Worm (Caenorhabditis elegans) whole organism, L1 larva: Measurements from ENCODE around the gene R10D12.1.

Experiments used
- C04F5.9 ChIP-seq: sonication (generic microtip); optimal IDR thresholded peaks from 2 replicates; lab custom pipeline; 2016; ENCODE audit warnings: missing genetic modification characterization, missing compliant biosample characterization
- C16A3.4 ChIP-seq: fragments of 150-350 bp; optimal IDR thresholded peaks from 2 replicates; lab custom pipeline; 2014; ENCODE audit warnings: missing biosample characterization, missing genetic modification characterization
- F16B12.6 ChIP-seq: fragments of 150-350 bp; optimal IDR thresholded peaks from 2 replicates; lab custom pipeline; 2014; ENCODE audit warnings: missing biosample characterization, missing genetic modification characterization
- Y116A8C.19 ChIP-seq: sonication (generic microtip); optimal IDR thresholded peaks from 2 replicates; lab custom pipeline; 2016; ENCODE audit warnings: missing compliant biosample characterization, missing genetic modification characterization, borderline replicate concordance
- ama-1 ChIP-seq: fragments of 150-350 bp; optimal IDR thresholded peaks from 2 replicates; lab custom pipeline; 2014
- blmp-1 ChIP-seq: fragments of 150-350 bp; optimal IDR thresholded peaks from 2 replicates; lab custom pipeline; 2014; ENCODE audit warnings: missing biosample characterization, missing genetic modification characterization
- ceh-88 ChIP-seq: fragments of 200-800 bp; sonication (Bioruptor generic); IDR thresholded peaks from 2 replicates; pipeline ENCODE4 v1.3.6; 2022; ENCODE audit warnings: missing genetic modification characterization, missing compliant biosample characterization
- ces-1 ChIP-seq: fragments of 150-350 bp; optimal IDR thresholded peaks from 2 replicates; lab custom pipeline; 2014; ENCODE audit warnings: missing biosample characterization, missing genetic modification reagents, missing genetic modification characterization
- efl-1 ChIP-seq, 4 experiments: fragments of 150-350 bp; optimal IDR thresholded peaks in 3 of 4; peaks in 1 of 4; 1 replicate in 1 of 4; 2 replicates in 3 of 4; lab custom pipeline; 2014; ENCODE audit warnings: missing biosample characterization in 2 of 4, missing genetic modification characterization in 2 of 4, missing genetic modification reagents in 2 of 4
- egl-13 ChIP-seq: sonication (generic microtip); optimal IDR thresholded peaks from 2 replicates; lab custom pipeline; 2016; ENCODE audit warnings: missing genotype, missing genetic modification reagents, missing genetic modification characterization, missing compliant biosample characterization
- egl-27 ChIP-seq, 2 experiments: fragments of 150-350 bp in 1 of 2; sonication (generic microtip); optimal IDR thresholded peaks; 3 replicates each; lab custom pipeline; 2017 to 2018; ENCODE audit warnings: missing biosample characterization in 2 of 2, missing genetic modification characterization in 2 of 2, missing genetic modification reagents in 2 of 2
- elt-3 ChIP-seq, 6 experiments: fragments of 150-350 bp in 1 of 6; sonication (generic microtip); optimal IDR thresholded peaks; 2 replicates each; lab custom pipeline; 2017 to 2018; ENCODE audit warnings: missing biosample characterization in 6 of 6, missing genetic modification characterization in 6 of 6, inconsistent platforms in 1 of 6
- ets-5 ChIP-seq: fragments of 200-800 bp; sonication (Bioruptor generic); IDR thresholded peaks from 2 replicates; pipeline ENCODE4 v1.3.6; 2022; ENCODE audit warnings: missing genetic modification characterization, missing compliant biosample characterization
- fkh-10 ChIP-seq: sonication (generic microtip); optimal IDR thresholded peaks from 2 replicates; lab custom pipeline; 2017; ENCODE audit warnings: missing biosample characterization, missing genetic modification reagents, missing genetic modification characterization
- fkh-4 ChIP-seq: sonication (generic microtip); optimal IDR thresholded peaks from 2 replicates; lab custom pipeline; 2016; ENCODE audit warnings: missing compliant biosample characterization, missing genetic modification characterization, borderline replicate concordance
- hlh-4 ChIP-seq: sonication (generic microtip); optimal IDR thresholded peaks from 2 replicates; lab custom pipeline; 2016; ENCODE audit warnings: mild to moderate bottlenecking, missing genetic modification characterization, missing compliant biosample characterization
- isw-1 ChIP-seq: fragments of 200-800 bp; sonication (Bioruptor generic); IDR thresholded peaks from 2 replicates; pipeline ENCODE4 v1.3.6; 2022; ENCODE audit warnings: missing genetic modification characterization, missing compliant biosample characterization
- lin-39 ChIP-seq: fragments of 150-350 bp; optimal IDR thresholded peaks from 2 replicates; lab custom pipeline; 2014; ENCODE audit warnings: missing biosample characterization, missing genetic modification reagents, missing genetic modification characterization
- lsy-2 ChIP-seq, 2 experiments: fragments of 150-350 bp; optimal IDR thresholded peaks; 2 replicates each; lab custom pipeline; 2014; ENCODE audit warnings: missing biosample characterization in 2 of 2, missing genetic modification characterization in 2 of 2
- mdl-1 ChIP-seq, 2 experiments: fragments of 150-350 bp; optimal IDR thresholded peaks; 2 replicates each; lab custom pipeline; 2014 to 2017; ENCODE audit warnings: missing biosample characterization in 2 of 2, missing genetic modification characterization in 2 of 2, inconsistent platforms in 1 of 2
- mep-1 ChIP-seq: fragments of 150-350 bp; optimal IDR thresholded peaks from 2 replicates; lab custom pipeline; 2014; ENCODE audit warnings: missing biosample characterization, missing genetic modification characterization
- nhr-19 ChIP-seq: fragments of 200-800 bp; sonication (Bioruptor generic); conservative IDR thresholded peaks from 2 replicates; pipeline ENCODE4 v1.3.6; 2022; ENCODE audit warnings: missing genetic modification characterization, missing compliant biosample characterization
- nhr-20 ChIP-seq: sonication (generic microtip); optimal IDR thresholded peaks from 2 replicates; lab custom pipeline; 2016; ENCODE audit warnings: mild to moderate bottlenecking, missing genetic modification characterization, missing compliant biosample characterization
- nhr-237 ChIP-seq: fragments of 150-350 bp; optimal IDR thresholded peaks from 2 replicates; lab custom pipeline; 2014; ENCODE audit warnings: missing biosample characterization, missing genetic modification characterization
- nhr-28 ChIP-seq: fragments of 150-350 bp; optimal IDR thresholded peaks from 2 replicates; lab custom pipeline; 2014; ENCODE audit warnings: missing biosample characterization, missing genetic modification characterization
- nhr-90 ChIP-seq: sonication (generic microtip); optimal IDR thresholded peaks from 2 replicates; lab custom pipeline; 2016; ENCODE audit warnings: mild to moderate bottlenecking, missing genetic modification characterization, missing compliant biosample characterization; ENCODE audit not compliant: poor library complexity
- pag-3 ChIP-seq: sonication (generic microtip); optimal IDR thresholded peaks from 2 replicates; lab custom pipeline; 2017; ENCODE audit warnings: missing genetic modification characterization, mild to moderate bottlenecking, missing compliant biosample characterization, antibody characterized with exemption, borderline replicate concordance; ENCODE audit not compliant: insufficient read depth
- skn-1 ChIP-seq: fragments of 150-350 bp; optimal IDR thresholded peaks from 2 replicates; lab custom pipeline; 2014; ENCODE audit warnings: missing biosample characterization, missing genetic modification characterization
- sptf-1 ChIP-seq: fragments of 150-350 bp; optimal IDR thresholded peaks from 2 replicates; lab custom pipeline; 2014; ENCODE audit warnings: missing biosample characterization, missing genetic modification characterization
- sup-37 ChIP-seq: fragments of 200-800 bp; sonication (Bioruptor generic); optimal IDR thresholded peaks from 2 replicates; lab custom pipeline; 2018; ENCODE audit warnings: mild to moderate bottlenecking, missing genetic modification characterization, missing compliant biosample characterization
- tbx-2 ChIP-seq: sonication (generic microtip); optimal IDR thresholded peaks from 2 replicates; lab custom pipeline; 2016; ENCODE audit warnings: missing genetic modification characterization, missing compliant biosample characterization
- unc-62 ChIP-seq: fragments of 150-350 bp; optimal IDR thresholded peaks from 2 replicates; lab custom pipeline; 2014; ENCODE audit warnings: missing biosample characterization, missing genetic modification reagents, missing genetic modification characterization
- vab-15 ChIP-seq: sonication (generic microtip); optimal IDR thresholded peaks from 2 replicates; lab custom pipeline; 2017; ENCODE audit warnings: missing genotype, mild to moderate bottlenecking, missing genetic modification characterization, missing compliant biosample characterization
- ztf-11 ChIP-seq, 2 experiments: sonication (generic microtip); optimal IDR thresholded peaks; 2 replicates each; lab custom pipeline; 2016 to 2017; ENCODE audit warnings: missing genetic modification characterization in 2 of 2, missing biosample characterization in 1 of 2, missing compliant biosample characterization in 1 of 2

R10D12.1 gene

DNA sequence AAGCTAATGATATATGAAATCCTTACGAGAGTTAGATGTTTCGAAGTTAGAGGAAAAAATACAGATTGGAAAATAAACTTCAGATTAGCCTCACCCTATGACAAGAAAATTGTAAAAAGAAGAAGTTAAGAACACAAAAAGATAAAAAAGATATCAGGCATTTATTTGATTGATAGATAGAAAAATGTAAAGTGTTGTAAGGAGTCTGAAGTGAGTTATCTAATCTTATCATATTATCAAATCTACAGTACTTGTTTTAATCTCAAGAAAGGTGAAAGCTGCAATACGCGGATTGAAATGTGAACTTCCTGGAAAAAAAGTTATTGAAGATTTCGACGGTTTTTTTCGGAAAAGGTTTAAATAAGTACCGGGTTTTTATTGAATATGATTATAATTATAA is 978 bp upstream of the R10D12.1 start:
- TF ChIP-seq elt-3 (tag; optimal IDR thresholded peaks at IDR 0.05; lab: Kevin White, UChicago) (peak in 5 of 6 experiments; percentile 25 to 93 (median 82)), lsy-2 (tag; optimal IDR thresholded peaks at IDR 0.05; lab: Kevin White, UChicago) (peak in 1 of 2 experiments; percentile 2), sup-37 (no peak), fkh-4 (no peak), blmp-1 (tag; lab: Kevin White, UChicago) (peak; percentile 41), skn-1 (tag; lab: Kevin White, UChicago) (no peak)
- TF ChIP-seq, all 84 proteins: peak for 3

DNA sequence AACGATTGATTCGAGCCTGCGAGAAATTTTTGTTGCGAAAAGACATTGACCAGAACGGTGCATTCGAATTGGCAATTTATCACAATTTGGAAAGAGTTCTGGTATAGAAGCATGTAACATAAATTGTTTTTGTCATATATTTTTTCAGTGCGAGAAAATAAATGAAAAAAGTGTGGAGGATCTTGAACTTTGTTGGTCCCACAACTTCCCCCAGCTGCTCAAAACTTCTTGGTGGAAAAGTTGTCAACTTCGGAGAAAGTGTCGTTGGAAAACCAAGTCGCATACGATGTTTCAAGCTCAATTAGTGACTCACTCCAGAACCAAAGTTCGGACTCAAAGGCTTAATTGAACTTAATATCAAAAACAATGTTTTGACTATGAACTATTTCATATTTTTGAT is 2.5 kb downstream of the R10D12.1 start:
- TF ChIP-seq efl-1 (optimal IDR thresholded peaks at IDR 0.05; lab: Kevin White, UChicago), result no peak
- TF ChIP-seq efl-1 (GFP tag; optimal IDR thresholded peaks at IDR 0.05 in 1 of 2; lab: Kevin White, UChicago), result no peak
- TF ChIP-seq isw-1 (GFP tag; lab: Robert Waterston, UW), result no peak
- TF ChIP-seq nhr-28 (tag; lab: Kevin White, UChicago), result no peak
- TF ChIP-seq nhr-90, result no peak
- no peak for TF ChIP-seq ama-1 (lab: Kevin White, UChicago)
- no peak for TF ChIP-seq egl-27 (tag; optimal IDR thresholded peaks at IDR 0.05; lab: Kevin White, UChicago)
- no peak for TF ChIP-seq lin-39
- no peak for TF ChIP-seq ceh-88
- TF ChIP-seq pag-3 (tag; lab: Kevin White, UChicago), result no peak
- no peak for TF ChIP-seq tbx-2
- TF ChIP-seq nhr-237 (tag; lab: Kevin White, UChicago), result no peak
- no peak for TF ChIP-seq mdl-1 (tag; optimal IDR thresholded peaks at IDR 0.05; lab: Kevin White, UChicago)
- TF ChIP-seq unc-62 (GFP tag; lab: Kevin White, UChicago), result no peak
- no peak for TF ChIP-seq skn-1 (tag; lab: Kevin White, UChicago)
- no peak for TF ChIP-seq C16A3.4 (tag; lab: Kevin White, UChicago)
- no peak for TF ChIP-seq ets-5
- no peak for TF ChIP-seq nhr-19
- TF ChIP-seq ztf-11 (tag; optimal IDR thresholded peaks at IDR 0.05; lab: Kevin White, UChicago), result no peak
- no peak for TF ChIP-seq fkh-10 (GFP tag; lab: Kevin White, UChicago)
- TF ChIP-seq, all 84 proteins: peak for 0

DNA sequence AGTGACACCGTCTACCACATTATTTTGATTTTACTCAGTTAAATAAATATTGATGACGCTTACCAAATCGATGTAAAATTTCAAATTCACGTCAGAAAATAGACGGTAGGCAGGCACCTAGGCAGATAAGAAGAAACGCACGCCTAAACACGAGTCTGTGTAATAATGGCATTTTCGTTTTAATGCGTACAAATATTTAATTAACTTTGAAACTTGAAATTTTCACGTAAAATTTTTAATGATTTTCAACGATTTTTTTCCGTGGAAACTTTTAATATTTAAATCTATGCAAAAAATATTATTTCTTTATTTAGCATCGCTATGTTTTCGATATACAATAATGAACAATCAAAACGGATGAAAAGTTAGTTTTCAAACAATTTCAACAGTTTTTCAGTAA is 3.2 kb downstream of the R10D12.1 start, which contains the start of gene C06B3.16:
TSS of gene C06B3.16 (plus strand) at position 301 of the 400 bp plus-strand sequence.
- TF ChIP-seq Y116A8C.19 (tag; lab: Kevin White, UChicago) (no peak), nhr-20 (tag; lab: Kevin White, UChicago) (no peak), mep-1 (tag; lab: Kevin White, UChicago) (no peak), F16B12.6 (tag; lab: Kevin White, UChicago) (no peak), ces-1 (GFP tag; lab: Kevin White, UChicago) (no peak)

DNA sequence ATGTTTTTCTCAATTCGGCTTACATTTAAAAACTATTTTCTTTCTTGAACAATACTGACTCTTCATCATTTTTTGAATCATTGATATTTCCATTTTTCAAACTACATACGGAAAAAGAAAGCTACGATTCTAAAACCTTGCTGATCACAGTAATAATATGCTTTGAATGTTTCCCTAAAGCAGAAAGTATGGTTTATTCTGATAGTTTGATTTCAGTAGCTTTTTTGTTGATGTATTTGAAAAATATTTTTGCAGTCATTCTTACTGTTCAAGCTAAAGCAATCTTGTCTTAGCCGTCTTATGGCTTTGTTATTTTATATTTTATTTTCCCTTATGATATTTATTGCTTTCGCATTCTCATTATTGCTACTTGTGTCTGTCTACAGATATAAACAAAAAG is 4.9 kb downstream of the R10D12.1 start, which contains the start of gene srxa-13:
TSS of gene srxa-13 (plus strand) at position 301 of the 400 bp plus-strand sequence.
- TF ChIP-seq lsy-2 (tag; optimal IDR thresholded peaks at IDR 0.05; lab: Kevin White, UChicago), result no peak
- TF ChIP-seq C04F5.9, result no peak
- TF ChIP-seq egl-13 (tag; lab: Kevin White, UChicago), result no peak
- no peak for TF ChIP-seq mdl-1 (tag; optimal IDR thresholded peaks at IDR 0.05; lab: Kevin White, UChicago)

DNA sequence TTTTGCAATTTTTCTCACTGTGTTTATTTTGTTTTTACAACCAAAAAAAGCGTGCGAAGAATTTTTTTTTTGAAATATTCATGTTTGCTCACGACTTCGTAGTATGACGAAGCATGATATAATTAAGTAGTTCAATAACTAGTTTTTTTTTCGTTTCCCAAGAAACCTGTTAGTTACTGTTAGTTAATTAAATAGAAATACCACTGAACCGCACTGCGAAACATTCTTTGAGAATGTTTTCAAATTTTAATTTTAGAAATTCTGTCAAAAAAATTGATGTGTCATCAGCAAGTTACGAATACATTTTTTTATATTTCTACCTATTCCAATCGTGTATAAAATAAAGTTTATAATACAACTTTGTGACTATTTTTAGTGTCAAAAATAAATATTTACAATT is 8.0 kb downstream of the R10D12.1 start, which contains the start of gene srxa-12:
TSS of gene srxa-12 (plus strand) at position 301 of the 400 bp plus-strand sequence.
- TF ChIP-seq ets-5, result no peak
- no peak for TF ChIP-seq hlh-4 (tag; lab: Kevin White, UChicago)
- TF ChIP-seq nhr-90, result no peak
- TF ChIP-seq fkh-10 (GFP tag; lab: Kevin White, UChicago), result no peak
- TF ChIP-seq sptf-1, result no peak
- no peak for TF ChIP-seq vab-15
